Worm (Caenorhabditis elegans): ENCODE measurements around the gene wdr-5.1.

The wdr-5.1 gene

ce11 chrIII:3670984-3671383, 34.1 kb upstream of the wdr-5.1 start:
- TF ChIP-seq lir-3 (tag; optimal IDR thresholded peaks at IDR 0.05; ENCODE audit: poor library complexity) (no peak), xbp-1 (tag; optimal IDR thresholded peaks at IDR 0.05) (no peak), hpl-2 (GFP tag; optimal IDR thresholded peaks at IDR 0.05) (no peak), nhr-77 (tag; optimal IDR thresholded peaks at IDR 0.05) (peak; percentile 3), nhr-20 (tag; optimal IDR thresholded peaks at IDR 0.05) (no peak), lin-39 (tag; optimal IDR thresholded peaks at IDR 0.05) (no peak), tlp-1 (tag; optimal IDR thresholded peaks at IDR 0.05) (no peak), lin-35 (GFP tag; optimal IDR thresholded peaks at IDR 0.05) (no peak), nhr-85 (tag) (no peak), pag-3 (tag; optimal IDR thresholded peaks at IDR 0.05; ENCODE audit: borderline replicate concordance, insufficient read depth) (no peak), hlh-17 (GFP tag; optimal IDR thresholded peaks at IDR 0.05; ENCODE audit: borderline replicate concordance) (no peak), fkh-8 (tag; optimal IDR thresholded peaks at IDR 0.05) (peak; percentile 82), fkh-10 (GFP tag; optimal IDR thresholded peaks at IDR 0.05) (no peak), nhr-11 (tag; optimal IDR thresholded peaks at IDR 0.05) (no peak), nhr-19 (GFP tag; conservative IDR thresholded peaks at IDR 0.05) (no peak), mep-1 (tag; optimal IDR thresholded peaks at IDR 0.05) (no peak), aha-1 (tag; optimal IDR thresholded peaks at IDR 0.05) (no peak), jun-1 (tag; optimal IDR thresholded peaks at IDR 0.05) (no peak), hlh-4 (tag; optimal IDR thresholded peaks at IDR 0.05) (no peak), ztf-11 (tag; optimal IDR thresholded peaks at IDR 0.05) (no peak), mef-2 (tag; optimal IDR thresholded peaks at IDR 0.05) (no peak), ets-5 (GFP tag; IDR thresholded peaks at IDR 0.05) (no peak), F16B12.6 (tag; optimal IDR thresholded peaks at IDR 0.05) (no peak), ceh-90 (tag; optimal IDR thresholded peaks at IDR 0.05) (no peak), nhr-76 (tag; optimal IDR thresholded peaks at IDR 0.05) (no peak), sox-4 (tag; optimal IDR thresholded peaks at IDR 0.05) (no peak), mdl-1 (tag; optimal IDR thresholded peaks at IDR 0.05) (no peak), swsn-7 (tag; optimal IDR thresholded peaks at IDR 0.05) (peak; percentile 34), rnt-1 (tag; optimal IDR thresholded peaks at IDR 0.05) (no peak), lin-13 (GFP tag; optimal IDR thresholded peaks at IDR 0.05) (no peak), lin-14 (GFP tag; optimal IDR thresholded peaks at IDR 0.05) (peak; percentile 47), snu-23 (GFP tag; optimal IDR thresholded peaks at IDR 0.05) (no peak), snpc-4 (tag; optimal IDR thresholded peaks at IDR 0.05) (no peak), sup-37 (GFP tag; optimal IDR thresholded peaks at IDR 0.05) (no peak), nhr-237 (tag; optimal IDR thresholded peaks at IDR 0.05) (no peak), unc-86 (tag; optimal IDR thresholded peaks at IDR 0.05) (peak; percentile 11), C34B4.2 (tag; optimal IDR thresholded peaks at IDR 0.05) (no peak), efl-1 (optimal IDR thresholded peaks at IDR 0.05) (no peak), efl-1 (GFP tag; optimal IDR thresholded peaks at IDR 0.05 in 1 of 2) (no peak), nhr-90 (tag; optimal IDR thresholded peaks at IDR 0.05; ENCODE audit: poor library complexity) (no peak), lin-15B (tag; optimal IDR thresholded peaks at IDR 0.05) (no peak), egl-13 (tag; optimal IDR thresholded peaks at IDR 0.05) (peak; percentile 57), lsy-2 (tag; optimal IDR thresholded peaks at IDR 0.05) (peak; percentile 13 to 18), nhr-84 (tag; optimal IDR thresholded peaks at IDR 0.05) (no peak), unc-62 (GFP tag; optimal IDR thresholded peaks at IDR 0.05) (no peak), ceh-82 (tag; optimal IDR thresholded peaks at IDR 0.05) (peak in 1 of 3 experiments; percentile 9), nhr-12 (tag; optimal IDR thresholded peaks at IDR 0.05) (no peak), unc-30 (tag; optimal IDR thresholded peaks at IDR 0.05) (no peak), ceh-63 (GFP tag; optimal IDR thresholded peaks at IDR 0.05) (no peak), vab-15 (tag; optimal IDR thresholded peaks at IDR 0.05) (no peak), dsc-1 (tag; optimal IDR thresholded peaks at IDR 0.05) (peak; percentile 90), nhr-47 (tag; optimal IDR thresholded peaks at IDR 0.05) (peak; percentile 71), skn-1 (tag; optimal IDR thresholded peaks at IDR 0.05) (no peak), elt-2 (tag; optimal IDR thresholded peaks at IDR 0.05) (no peak), zag-1 (tag; optimal IDR thresholded peaks at IDR 0.05) (no peak)
